Worm (Caenorhabditis elegans): Measurements from ENCODE around the gene fbxa-95.

DNA sequence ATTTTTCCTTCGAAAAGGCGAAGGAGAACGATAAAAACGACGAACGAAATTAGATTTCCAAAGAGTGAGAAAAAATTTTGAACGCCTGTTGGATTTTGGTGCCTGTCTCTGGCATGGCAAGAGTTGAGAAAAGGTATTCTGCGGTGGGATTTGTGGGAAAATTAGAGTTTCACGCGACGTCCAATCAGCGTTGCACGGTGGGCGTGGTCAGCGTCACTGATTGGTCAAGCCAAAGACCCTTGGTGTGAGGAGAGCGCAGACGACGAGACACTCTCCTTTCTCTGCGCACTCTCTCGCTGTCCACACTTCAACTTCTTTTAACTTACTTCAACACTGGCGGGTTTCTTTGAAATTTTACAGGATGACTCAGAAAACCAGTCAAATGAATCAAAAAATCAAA is 8.7 kb upstream of the fbxa-95 start:
- TF ChIP-seq ztf-29 (GFP tag; IDR thresholded peaks at IDR 0.05) (no peak), klf-2 (GFP tag; conservative IDR thresholded peaks at IDR 0.05) (no peak), flt-1 (GFP tag; IDR thresholded peaks at IDR 0.05) (no peak), cog-1 (tag; optimal IDR thresholded peaks at IDR 0.05) (no peak), T22C8.4 (GFP tag; IDR thresholded peaks at IDR 0.05) (no peak), ref-1 (GFP tag; conservative IDR thresholded peaks at IDR 0.05) (no peak), med-1 (GFP tag; optimal IDR thresholded peaks at IDR 0.05; ENCODE audit: insufficient read depth) (no peak)

All from whole organism, midembryonic.